Worm (Caenorhabditis elegans) whole organism, L1 larva: ENCODE results near the gene iff-2.

Experiments used
- C04F5.9 ChIP-seq: sonication (generic microtip); optimal IDR thresholded peaks from 2 replicates; lab custom pipeline; 2016; ENCODE audit warnings: missing genetic modification characterization, missing compliant biosample characterization
- Y116A8C.19 ChIP-seq: sonication (generic microtip); optimal IDR thresholded peaks from 2 replicates; lab custom pipeline; 2016; ENCODE audit warnings: missing compliant biosample characterization, missing genetic modification characterization, borderline replicate concordance
- aha-1 ChIP-seq: fragments of 150-350 bp; optimal IDR thresholded peaks from 2 replicates; lab custom pipeline; 2014; ENCODE audit warnings: missing biosample characterization, missing genetic modification characterization
- ama-1 ChIP-seq: fragments of 150-350 bp; optimal IDR thresholded peaks from 2 replicates; lab custom pipeline; 2014
- blmp-1 ChIP-seq: fragments of 150-350 bp; optimal IDR thresholded peaks from 2 replicates; lab custom pipeline; 2014; ENCODE audit warnings: missing biosample characterization, missing genetic modification characterization
- dpl-1 ChIP-seq, 3 experiments: fragments of 150-350 bp in 2 of 3; sonication (generic microtip) in 1 of 3; optimal IDR thresholded peaks; 2 replicates each; lab custom pipeline; 2014 to 2017; ENCODE audit warnings: missing biosample characterization in 3 of 3, missing genetic modification characterization in 3 of 3, missing genetic modification reagents in 3 of 3
- egl-27 ChIP-seq, 2 experiments: fragments of 150-350 bp in 1 of 2; sonication (generic microtip); optimal IDR thresholded peaks; 3 replicates each; lab custom pipeline; 2017 to 2018; ENCODE audit warnings: missing biosample characterization in 2 of 2, missing genetic modification characterization in 2 of 2, missing genetic modification reagents in 2 of 2
- fos-1 ChIP-seq: fragments of 150-350 bp; optimal IDR thresholded peaks from 2 replicates; lab custom pipeline; 2014; ENCODE audit warnings: missing biosample characterization, missing genetic modification characterization
- grh-1 ChIP-seq: fragments of 200-800 bp; sonication (Bioruptor generic); IDR thresholded peaks from 2 replicates; pipeline ENCODE4 v1.3.6; 2022; ENCODE audit warnings: missing genetic modification reagents, missing genetic modification characterization, missing compliant biosample characterization
- hlh-17 ChIP-seq: fragments of 200-800 bp; sonication (Bioruptor generic); optimal IDR thresholded peaks from 2 replicates; lab custom pipeline; 2018; ENCODE audit warnings: missing genetic modification characterization, mild to moderate bottlenecking, missing compliant biosample characterization, moderate library complexity, borderline replicate concordance
- hlh-4 ChIP-seq: sonication (generic microtip); optimal IDR thresholded peaks from 2 replicates; lab custom pipeline; 2016; ENCODE audit warnings: mild to moderate bottlenecking, missing genetic modification characterization, missing compliant biosample characterization
- hpl-2 ChIP-seq: fragments of 150-350 bp; optimal IDR thresholded peaks from 2 replicates; lab custom pipeline; 2014; ENCODE audit warnings: missing biosample characterization, missing genetic modification reagents, missing genetic modification characterization
- irx-1 ChIP-seq: sonication (generic microtip); optimal IDR thresholded peaks from 2 replicates; lab custom pipeline; 2016; ENCODE audit warnings: missing genetic modification characterization, missing compliant biosample characterization
- jun-1 ChIP-seq: fragments of 150-350 bp; optimal IDR thresholded peaks from 2 replicates; lab custom pipeline; 2014; ENCODE audit warnings: missing biosample characterization, missing genetic modification reagents, missing genetic modification characterization
- lin-14 ChIP-seq: fragments of 200-800 bp; sonication (Bioruptor generic); optimal IDR thresholded peaks from 2 replicates; lab custom pipeline; 2018; ENCODE audit warnings: mild to moderate bottlenecking, missing genetic modification characterization, moderate library complexity, missing compliant biosample characterization
- lin-39 ChIP-seq: fragments of 150-350 bp; optimal IDR thresholded peaks from 2 replicates; lab custom pipeline; 2014; ENCODE audit warnings: missing biosample characterization, missing genetic modification reagents, missing genetic modification characterization
- lir-3 ChIP-seq: sonication (generic microtip); optimal IDR thresholded peaks from 2 replicates; lab custom pipeline; 2016; ENCODE audit warnings: mild to moderate bottlenecking, missing genetic modification characterization, moderate library complexity, missing compliant biosample characterization; ENCODE audit not compliant: poor library complexity
- mdl-1 ChIP-seq, 2 experiments: fragments of 150-350 bp; optimal IDR thresholded peaks; 2 replicates each; lab custom pipeline; 2014 to 2017; ENCODE audit warnings: missing biosample characterization in 2 of 2, missing genetic modification characterization in 2 of 2, inconsistent platforms in 1 of 2
- nhr-237 ChIP-seq: fragments of 150-350 bp; optimal IDR thresholded peaks from 2 replicates; lab custom pipeline; 2014; ENCODE audit warnings: missing biosample characterization, missing genetic modification characterization
- nhr-47 ChIP-seq: sonication (generic microtip); optimal IDR thresholded peaks from 2 replicates; lab custom pipeline; 2016; ENCODE audit warnings: mild to moderate bottlenecking, missing genetic modification characterization, moderate library complexity, missing compliant biosample characterization
- nhr-76 ChIP-seq: sonication (generic microtip); optimal IDR thresholded peaks from 2 replicates; lab custom pipeline; 2017; ENCODE audit warnings: missing biosample characterization, missing genetic modification characterization
- nhr-77 ChIP-seq: fragments of 150-350 bp; optimal IDR thresholded peaks from 2 replicates; lab custom pipeline; 2014; ENCODE audit warnings: missing biosample characterization, missing genetic modification characterization
- nhr-84 ChIP-seq: sonication (generic microtip); optimal IDR thresholded peaks from 2 replicates; lab custom pipeline; 2017; ENCODE audit warnings: missing biosample characterization, missing genetic modification characterization
- nhr-90 ChIP-seq: sonication (generic microtip); optimal IDR thresholded peaks from 2 replicates; lab custom pipeline; 2016; ENCODE audit warnings: mild to moderate bottlenecking, missing genetic modification characterization, missing compliant biosample characterization; ENCODE audit not compliant: poor library complexity
- pax-3 ChIP-seq: fragments of 200-800 bp; sonication (Bioruptor generic); optimal IDR thresholded peaks from 2 replicates; lab custom pipeline; 2018; ENCODE audit warnings: mild to moderate bottlenecking, missing genetic modification characterization, moderate library complexity, missing compliant biosample characterization
- pqm-1 ChIP-seq: sonication (generic microtip); optimal IDR thresholded peaks from 3 replicates; lab custom pipeline; 2017; ENCODE audit warnings: missing biosample characterization, missing genetic modification characterization
- skn-1 ChIP-seq: fragments of 150-350 bp; optimal IDR thresholded peaks from 2 replicates; lab custom pipeline; 2014; ENCODE audit warnings: missing biosample characterization, missing genetic modification characterization
- snpc-4 ChIP-seq: fragments of 150-350 bp; optimal IDR thresholded peaks from 2 replicates; lab custom pipeline; 2014; ENCODE audit warnings: missing biosample characterization, missing genetic modification characterization
- tlp-1 ChIP-seq: fragments of 150-350 bp; optimal IDR thresholded peaks from 2 replicates; lab custom pipeline; 2014; ENCODE audit warnings: missing biosample characterization, missing genetic modification characterization
- unc-130 ChIP-seq: fragments of 150-350 bp; optimal IDR thresholded peaks from 2 replicates; lab custom pipeline; 2017; ENCODE audit warnings: missing biosample characterization, missing genetic modification characterization, inconsistent platforms
- unc-98 ChIP-seq: fragments of 200-800 bp; sonication (Bioruptor generic); IDR thresholded peaks from 2 replicates; pipeline ENCODE4 v1.3.6; 2022; ENCODE audit warnings: missing genetic modification characterization, missing compliant biosample characterization
- xbp-1 ChIP-seq: sonication (generic microtip); optimal IDR thresholded peaks from 2 replicates; lab custom pipeline; 2016; ENCODE audit warnings: missing genetic modification characterization, missing compliant biosample characterization
- zag-1 ChIP-seq: fragments of 150-350 bp; optimal IDR thresholded peaks from 2 replicates; lab custom pipeline; 2014; ENCODE audit warnings: missing biosample characterization, missing genetic modification characterization

iff-2 gene

ce11 chrII:8602337-8602944, 41.3 kb upstream of the iff-2 start, which contains the start of the genes cpf-1 and rpl-26 (continued):
- TF ChIP-seq pqm-1 (tag; lab: Kevin White, UChicago) = no peak
- TF ChIP-seq grh-1 (GFP tag; lab: Robert Waterston, UW) = no peak
- TF ChIP-seq fos-1 (tag; lab: Kevin White, UChicago) = peak; percentile 25
- peak; percentile 65 to 78 (median 67) for TF ChIP-seq dpl-1 (GFP tag; optimal IDR thresholded peaks at IDR 0.05; lab: Kevin White, UChicago)
- peak; percentile 37 for TF ChIP-seq nhr-77 (tag; lab: Kevin White, UChicago)
- peak; percentile 4 for TF ChIP-seq snpc-4
- no peak for TF ChIP-seq nhr-90 (tag; lab: Kevin White, UChicago)
- TF ChIP-seq nhr-47 (tag; lab: Kevin White, UChicago) = peak; percentile 44
- no peak for TF ChIP-seq zag-1 (tag; lab: Kevin White, UChicago)
- peak; percentile 58 for TF ChIP-seq skn-1 (tag; lab: Kevin White, UChicago)
- TF ChIP-seq xbp-1 (tag; lab: Kevin White, UChicago) = peak; percentile 48
- TF ChIP-seq nhr-84 = no peak
- peak; percentile 37 for TF ChIP-seq jun-1 (tag; lab: Kevin White, UChicago)
- TF ChIP-seq, all 84 proteins: peak for 31

DNA sequence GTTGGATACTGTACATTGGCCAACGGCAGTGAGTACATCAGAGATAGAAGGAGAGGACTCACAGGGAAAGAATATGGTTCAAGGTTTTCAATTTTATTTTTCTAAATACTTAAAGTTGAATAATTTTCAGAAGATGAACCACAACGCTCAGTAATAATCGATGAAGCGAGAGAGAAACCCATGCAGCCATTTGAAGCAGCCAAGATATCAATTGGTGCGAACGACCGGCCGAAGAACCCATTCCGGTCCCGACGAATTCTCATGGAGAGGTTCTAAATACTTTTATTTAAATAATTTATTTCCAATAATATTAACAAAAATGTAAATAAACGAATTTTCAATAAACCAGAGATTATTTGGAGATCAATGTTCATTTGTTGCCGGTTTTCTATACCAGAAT, 39.0 kb upstream of the iff-2 start, which contains the start of gene pigg-1:
pigg-1 (minus strand) TSS at position 101 of the 400 bp plus-strand sequence.
- no peak for TF ChIP-seq hlh-4 (tag; lab: Kevin White, UChicago)
- TF ChIP-seq hlh-17 = no peak

- TF ChIP-seq blmp-1 (tag; lab: Kevin White, UChicago) (peak; percentile 26), lin-14 (GFP tag; lab: Kevin White, UChicago) (no peak), Y116A8C.19 (tag; lab: Kevin White, UChicago) (no peak)
Measured at ce11 chrII:8599214-8599613, 38.0 kb upstream of the iff-2 start, which contains the start of gene F28C6.5. Gene F28C6.5 (plus strand): TSS chrII:8599514.

- TF ChIP-seq irx-1 (tag; lab: Kevin White, UChicago) = no peak
- TF ChIP-seq lin-39 = no peak
- TF ChIP-seq ama-1 = no peak
- no peak for TF ChIP-seq hpl-2 (GFP tag; lab: Kevin White, UChicago)
- no peak for TF ChIP-seq pax-3 (tag; lab: Kevin White, UChicago)
- no peak for TF ChIP-seq egl-27 (tag; optimal IDR thresholded peaks at IDR 0.05; lab: Kevin White, UChicago)
- no peak for TF ChIP-seq lir-3 (tag; lab: Kevin White, UChicago)
- no peak for TF ChIP-seq nhr-237 (tag; lab: Kevin White, UChicago)
- TF ChIP-seq, all 84 proteins: peak for 0
Measured at ce11 chrII:8593840-8594625, 32.9 kb upstream of the iff-2 start, which contains the start of gene aptf-3. Gene aptf-3 (plus strand): TSS chrII:8594190.

ce11 chrII:8590684-8591083, 29.5 kb upstream of the iff-2 start, which contains the start of gene aptf-4:
Gene aptf-4 (plus strand): TSS chrII:8590984.
- TF ChIP-seq aha-1 (tag; lab: Kevin White, UChicago) (no peak), mdl-1 (tag; optimal IDR thresholded peaks at IDR 0.05; lab: Kevin White, UChicago) (no peak), hpl-2 (GFP tag; lab: Kevin White, UChicago) (no peak), unc-98 (GFP tag; lab: Robert Waterston, UW) (no peak), tlp-1 (tag; lab: Kevin White, UChicago) (no peak), C04F5.9 (no peak), nhr-76 (tag; lab: Kevin White, UChicago) (no peak), nhr-90 (tag; lab: Kevin White, UChicago) (no peak), nhr-237 (tag; lab: Kevin White, UChicago) (no peak), pax-3 (tag; lab: Kevin White, UChicago) (no peak), hlh-17 (no peak), unc-130 (tag; lab: Kevin White, UChicago) (no peak)
